Worm (Caenorhabditis elegans): ENCODE data around the gene tre-5.
"Not testable (repeated sequence)": the region's sequence is repeated elsewhere in the genome, so short reads cannot be mapped to it uniquely, and the experiment has no call there.

tre-5 gene

ce11 chrII:55204-55603 lies at the start of gene tre-5:
Gene tre-5, minus strand, starts transcription at chrII:55304.
- TF ChIP-seq unc-62 (GFP tag; optimal IDR thresholded peaks at IDR 0.05) = no peak

- no peak for TF ChIP-seq unc-62 (GFP tag; optimal IDR thresholded peaks at IDR 0.05)
Measured at ce11 chrII:104234-104633, 49.1 kb upstream of the tre-5 start, which contains the start of gene col-68. Gene col-68, plus strand, starts transcription at chrII:104534.

ce11 chrII:101176-101575 lies 46.1 kb upstream of the tre-5 start:
- no peak for TF ChIP-seq unc-62 (GFP tag; optimal IDR thresholded peaks at IDR 0.05)

- TF ChIP-seq unc-62 (GFP tag; optimal IDR thresholded peaks at IDR 0.05) = not testable (repeated sequence)
Measured at ce11 chrII:98894-99293, 43.8 kb upstream of the tre-5 start, which contains the start of gene C50D2.10. Gene C50D2.10, plus strand, starts transcription at chrII:99138.

ce11 chrII:97992-98763 lies 43.1 kb upstream of the tre-5 start, which contains the start of the genes luc-7L3 and sftb-6:
Gene luc-7L3, minus strand, starts transcription at chrII:98027.
Gene sftb-6, plus strand, starts transcription at chrII:98404.
- TF ChIP-seq unc-62 (GFP tag; optimal IDR thresholded peaks at IDR 0.05) = no peak

ce11 chrII:95177-95576 lies 40.1 kb upstream of the tre-5 start, which contains the start of gene C50D2.7:
Gene C50D2.7, minus strand, starts transcription at chrII:95277.
- no peak for TF ChIP-seq unc-62 (GFP tag; optimal IDR thresholded peaks at IDR 0.05)

ce11 chrII:91419-91818 lies 36.3 kb upstream of the tre-5 start, which contains the start of gene mcat-1:
Gene mcat-1, minus strand, starts transcription at chrII:91519.
- no peak for TF ChIP-seq unc-62 (GFP tag; optimal IDR thresholded peaks at IDR 0.05)

ce11 chrII:87937-88336 lies 32.8 kb upstream of the tre-5 start:
- TF ChIP-seq unc-62 (GFP tag; optimal IDR thresholded peaks at IDR 0.05) = no peak

- TF ChIP-seq unc-62 (GFP tag; optimal IDR thresholded peaks at IDR 0.05) = no peak
Measured at ce11 chrII:86794-87193, 31.7 kb upstream of the tre-5 start.

- TF ChIP-seq unc-62 (GFP tag; optimal IDR thresholded peaks at IDR 0.05) = no peak
Measured at ce11 chrII:84134-84533, 29.0 kb upstream of the tre-5 start, which contains the start of gene C50D2.6. Gene C50D2.6, plus strand, starts transcription at chrII:84434.

- TF ChIP-seq unc-62 (GFP tag; optimal IDR thresholded peaks at IDR 0.05) = no peak
Measured at ce11 chrII:79166-79565, 24.1 kb upstream of the tre-5 start, which contains the start of gene C23H3.9. Gene C23H3.9, minus strand, starts transcription at chrII:79266.

- TF ChIP-seq unc-62 (GFP tag; optimal IDR thresholded peaks at IDR 0.05) = no peak
Measured at ce11 chrII:76662-77061, 21.6 kb upstream of the tre-5 start.

- TF ChIP-seq unc-62 (GFP tag; optimal IDR thresholded peaks at IDR 0.05) = no peak
Measured at ce11 chrII:75831-76230, 20.7 kb upstream of the tre-5 start.

ce11 chrII:73892-74291 lies 18.8 kb upstream of the tre-5 start:
- no peak for TF ChIP-seq unc-62 (GFP tag; optimal IDR thresholded peaks at IDR 0.05)

- no peak for TF ChIP-seq unc-62 (GFP tag; optimal IDR thresholded peaks at IDR 0.05)
Measured at ce11 chrII:73329-73728, 18.2 kb upstream of the tre-5 start.

ce11 chrII:69354-69753 lies 14.2 kb upstream of the tre-5 start, which contains the start of gene egl-26:
Gene egl-26, plus strand, starts transcription at chrII:69654.
- TF ChIP-seq unc-62 (GFP tag; optimal IDR thresholded peaks at IDR 0.05) = no peak

ce11 chrII:68757-69156 lies 13.7 kb upstream of the tre-5 start:
- TF ChIP-seq unc-62 (GFP tag; optimal IDR thresholded peaks at IDR 0.05) = no peak
